Fruit fly (Drosophila melanogaster): ENCODE measurements around the gene Rim2.
A peak's percentile ranks its signal among the peaks of the same experiment; 100 is the strongest.

DNA sequence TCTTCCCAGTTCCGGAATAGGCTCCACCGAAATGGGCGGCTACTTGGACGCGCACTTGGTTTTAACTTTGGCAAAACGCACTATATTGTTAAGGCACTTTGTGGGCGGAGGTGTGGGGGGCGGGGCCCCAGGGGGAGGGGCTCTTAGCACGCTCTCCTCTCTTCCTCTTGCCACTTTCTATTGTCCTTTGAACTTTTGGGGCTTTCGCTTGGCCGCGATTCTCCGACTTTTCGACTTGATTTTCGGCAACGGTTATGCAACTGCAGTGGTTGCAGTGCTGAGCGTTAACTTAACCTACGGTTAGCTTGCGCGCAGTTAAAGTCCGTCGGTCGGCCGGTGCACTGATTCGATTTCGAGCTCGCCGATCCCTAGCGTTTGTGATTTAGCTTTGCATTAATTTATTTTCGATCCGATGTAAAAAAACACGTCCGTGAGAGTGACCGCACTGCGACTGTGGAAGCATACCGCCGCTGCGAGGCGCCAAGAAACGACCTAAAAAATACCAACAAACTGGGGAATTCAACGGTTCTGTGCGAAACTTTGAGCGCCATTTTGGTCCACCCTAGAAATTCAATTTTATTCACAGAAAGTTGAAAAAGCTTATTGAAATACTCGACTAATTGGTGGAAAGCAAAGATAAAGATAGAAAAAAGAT, at the start of gene Rim2:
- TF ChIP-seq CG17806 (tag; optimal IDR thresholded peaks at IDR 0.05) (no peak), D1 (tag; optimal IDR thresholded peaks at IDR 0.05) (no peak), CG10348 (GFP tag; IDR thresholded peaks at IDR 0.05) (no peak), Ets98B (GFP tag; IDR thresholded peaks at IDR 0.05) (peak; percentile 23; the same call in 1 of the 2 replicates)

All from whole organism, pupa.